Fruit fly (Drosophila melanogaster) whole organism, embryonic: Measurements from ENCODE around the gene CG15814.
"Not testable (repeated sequence)": the region's sequence is repeated elsewhere in the genome, so short reads cannot be mapped to it uniquely, and the experiment has no call there.

Source experiments
- Aef1 ChIP-seq: fragments of 200-800 bp; sonication (Bioruptor generic); IDR thresholded peaks from 3 replicates; pipeline ENCODE4 v1.3.6; 2022; ENCODE audit warnings: missing biosample characterization, missing genetic modification characterization
- CG10321 ChIP-seq: fragments of 200-800 bp; sonication (Bioruptor generic); IDR thresholded peaks from 2 replicates; pipeline ENCODE4 v1.3.6; 2022; ENCODE audit warnings: missing biosample characterization, missing genetic modification characterization
- CG12299 ChIP-seq: fragments of 200-800 bp; sonication (Bioruptor generic); optimal IDR thresholded peaks from 2 replicates; lab custom pipeline; 2018; ENCODE audit warnings: missing biosample characterization, mild to moderate bottlenecking, missing genetic modification characterization
- CG13123 ChIP-seq: fragments of 200-800 bp; sonication (Bioruptor generic); optimal IDR thresholded peaks from 2 replicates; lab custom pipeline; 2016; ENCODE audit warnings: missing biosample characterization, missing genetic modification characterization
- CG1529 ChIP-seq: fragments of 200-800 bp; sonication (Bioruptor generic); optimal IDR thresholded peaks from 3 replicates; lab custom pipeline; 2018; ENCODE audit warnings: missing biosample characterization, missing genetic modification characterization
- CG3281 ChIP-seq: fragments of 200-800 bp; sonication (Bioruptor generic); optimal IDR thresholded peaks from 3 replicates; lab custom pipeline; 2017; ENCODE audit warnings: missing biosample characterization, mild to moderate bottlenecking, missing genetic modification characterization
- CG3407 ChIP-seq: fragments of 200-800 bp; sonication (Bioruptor generic); optimal IDR thresholded peaks from 2 replicates; lab custom pipeline; 2018; ENCODE audit warnings: missing biosample characterization, mild to moderate bottlenecking, missing genetic modification characterization
- CG34224 ChIP-seq: fragments of 200-800 bp; sonication (Bioruptor generic); IDR thresholded peaks from 3 replicates; pipeline ENCODE4 v1.3.6; 2022; ENCODE audit warnings: missing biosample characterization, missing genetic modification characterization; ENCODE audit not compliant: partially characterized antibody
- CG6791 ChIP-seq: fragments of 200-800 bp; sonication (Bioruptor generic); IDR thresholded peaks from 3 replicates; pipeline ENCODE4 v1.3.6; 2022; ENCODE audit warnings: missing biosample characterization, missing genetic modification characterization; ENCODE audit not compliant: partially characterized antibody
- CG7786 ChIP-seq: fragments of 200-800 bp; sonication (Bioruptor generic); optimal IDR thresholded peaks from 2 replicates; lab custom pipeline; 2016; ENCODE audit warnings: missing biosample characterization, missing genetic modification characterization
- CG8478 ChIP-seq: fragments of >200 bp; optimal IDR thresholded peaks from 2 replicates; lab custom pipeline; 2018
- CG9609 ChIP-seq: fragments of 200-800 bp; sonication (Bioruptor generic); optimal IDR thresholded peaks from 3 replicates; lab custom pipeline; 2016; ENCODE audit warnings: missing biosample characterization, missing genetic modification characterization
- CrebB ChIP-seq: fragments of 200-800 bp; sonication (Bioruptor generic); optimal IDR thresholded peaks from 3 replicates; lab custom pipeline; 2018; ENCODE audit warnings: missing biosample characterization, mild to moderate bottlenecking, missing genetic modification characterization
- Dek ChIP-seq: fragments of 200-800 bp; sonication (Bioruptor generic); optimal IDR thresholded peaks from 3 replicates; lab custom pipeline; 2019; ENCODE audit warnings: missing biosample characterization, mild to moderate bottlenecking, missing genetic modification characterization, moderate library complexity
- Meics ChIP-seq: fragments of 200-800 bp; sonication (Bioruptor generic); optimal IDR thresholded peaks from 2 replicates; lab custom pipeline; 2017; ENCODE audit warnings: missing biosample characterization, mild to moderate bottlenecking, missing genetic modification characterization
- Pdp1 ChIP-seq, 2 experiments: fragments of 200-800 bp; sonication (Bioruptor generic); optimal IDR thresholded peaks; 3 replicates each; lab custom pipeline; 2016; ENCODE audit warnings: missing biosample characterization in 2 of 2, missing genetic modification characterization in 2 of 2, mild to moderate bottlenecking in 1 of 2, moderate library complexity in 1 of 2
- Taf1 ChIP-seq: fragments of 200-800 bp; sonication (Bioruptor generic); IDR thresholded peaks from 2 replicates; pipeline ENCODE4 v1.3.6; 2022; ENCODE audit warnings: missing biosample characterization, missing genetic modification characterization
- bigmax ChIP-seq: fragments of 200-800 bp; sonication (Bioruptor generic); optimal IDR thresholded peaks from 2 replicates; lab custom pipeline; 2018; ENCODE audit warnings: missing biosample characterization, mild to moderate bottlenecking, missing genetic modification characterization
- bowl ChIP-seq: fragments of 200-800 bp; sonication (Bioruptor generic); IDR thresholded peaks from 2 replicates; pipeline ENCODE4 v1.3.6; 2022; ENCODE audit warnings: missing biosample characterization, missing genetic modification characterization
- chn ChIP-seq: fragments of 200-800 bp; sonication (Bioruptor generic); optimal IDR thresholded peaks from 2 replicates; lab custom pipeline; 2016; ENCODE audit warnings: missing biosample characterization, missing genetic modification characterization
- corto ChIP-seq: fragments of 200-800 bp; sonication (Bioruptor generic); optimal IDR thresholded peaks from 2 replicates; lab custom pipeline; 2016; ENCODE audit warnings: missing biosample characterization, mild to moderate bottlenecking, missing genetic modification characterization, moderate library complexity
- dati ChIP-seq: fragments of 200-800 bp; sonication (Bioruptor generic); IDR thresholded peaks from 2 replicates; pipeline ENCODE4 v1.3.6; 2022; ENCODE audit warnings: missing biosample characterization, missing genetic modification characterization
- fd64A ChIP-seq: fragments of 200-800 bp; sonication (Bioruptor generic); optimal IDR thresholded peaks from 3 replicates; lab custom pipeline; 2018; ENCODE audit warnings: missing biosample characterization, mild to moderate bottlenecking, missing genetic modification characterization
- jigr1 ChIP-seq: fragments of 200-800 bp; sonication (Bioruptor generic); IDR thresholded peaks from 3 replicates; pipeline ENCODE4 v1.3.6; 2022; ENCODE audit warnings: missing biosample characterization, missing genetic modification characterization
- kni ChIP-seq: fragments of 200-800 bp; sonication (Bioruptor generic); optimal IDR thresholded peaks from 3 replicates; lab custom pipeline; 2017; ENCODE audit warnings: mild to moderate bottlenecking, missing biosample characterization, missing genetic modification reagents, missing genetic modification characterization
- nerfin-2 ChIP-seq: fragments of 200-800 bp; sonication (Bioruptor generic); IDR thresholded peaks from 2 replicates; pipeline ENCODE4 v1.3.6; 2022; ENCODE audit warnings: missing biosample characterization, missing genetic modification characterization; ENCODE audit not compliant: partially characterized antibody
- odd ChIP-seq: fragments of 200-800 bp; sonication (Bioruptor generic); optimal IDR thresholded peaks from 2 replicates; lab custom pipeline; 2017; ENCODE audit warnings: missing biosample characterization, mild to moderate bottlenecking, missing genetic modification characterization
- pb ChIP-seq: fragments of 200-800 bp; sonication (Bioruptor generic); optimal IDR thresholded peaks from 3 replicates; lab custom pipeline; 2016; ENCODE audit warnings: missing biosample characterization, missing genetic modification characterization
- pita ChIP-seq: fragments of 200-800 bp; sonication (Bioruptor generic); optimal IDR thresholded peaks from 2 replicates; lab custom pipeline; 2017; ENCODE audit warnings: missing biosample characterization, mild to moderate bottlenecking, missing genetic modification characterization
- sd ChIP-seq: fragments of 200-800 bp; sonication (Bioruptor generic); optimal IDR thresholded peaks from 3 replicates; lab custom pipeline; 2018; ENCODE audit warnings: missing biosample characterization, mild to moderate bottlenecking, missing genetic modification characterization, moderate library complexity
- sna ChIP-seq: fragments of 200-800 bp; sonication (Bioruptor generic); IDR thresholded peaks from 2 replicates; pipeline ENCODE4 v1.3.6; 2022; ENCODE audit warnings: missing biosample characterization, missing genetic modification characterization; ENCODE audit not compliant: partially characterized antibody
- sr ChIP-seq: fragments of 200-800 bp; sonication (Bioruptor generic); IDR thresholded peaks from 3 replicates; pipeline ENCODE4 v1.3.6; 2022; ENCODE audit warnings: missing biosample characterization, missing genetic modification characterization
- sug ChIP-seq: fragments of 200-800 bp; optimal IDR thresholded peaks from 2 replicates; lab custom pipeline; 2019; ENCODE audit warnings: missing biosample characterization, mild to moderate bottlenecking, missing genetic modification characterization, moderate library complexity
- twi ChIP-seq: fragments of 200-800 bp; optimal IDR thresholded peaks from 2 replicates; lab custom pipeline; 2019; ENCODE audit warnings: missing biosample characterization, mild to moderate bottlenecking, missing genetic modification characterization, moderate library complexity
- unpg ChIP-seq: fragments of 200-800 bp; sonication (Bioruptor generic); optimal IDR thresholded peaks from 3 replicates; lab custom pipeline; 2018; ENCODE audit warnings: missing biosample characterization, mild to moderate bottlenecking, missing genetic modification characterization, moderate library complexity
- zf30C ChIP-seq: fragments of 200-800 bp; sonication (Bioruptor generic); optimal IDR thresholded peaks from 3 replicates; lab custom pipeline; 2018; ENCODE audit warnings: missing biosample characterization, mild to moderate bottlenecking, missing genetic modification characterization

Gene CG15814

DNA sequence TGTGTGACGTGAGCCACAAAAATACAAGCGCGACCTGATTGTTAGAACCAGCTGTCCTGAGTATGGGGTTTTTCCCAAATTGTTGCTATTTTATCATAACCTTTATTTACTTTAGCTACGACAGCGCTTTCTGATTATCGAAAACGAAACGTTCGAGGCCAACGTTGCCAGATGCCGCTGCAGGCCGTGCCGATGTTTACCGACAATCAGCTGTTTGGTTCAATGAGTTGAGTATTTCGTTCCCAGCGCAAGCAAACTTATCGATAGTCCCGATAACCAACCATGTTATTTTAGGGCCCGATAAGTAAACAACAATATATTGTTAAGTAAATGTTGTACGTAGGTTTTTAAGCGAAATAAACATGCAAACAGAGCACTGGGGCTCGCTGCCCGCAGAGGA is at the start of gene CG15814, which contains the start of gene Spt7 (continued):
- TF ChIP-seq CG13123 (GFP tag; lab: Kevin White, UChicago): peak; percentile 27
- TF ChIP-seq pita (GFP tag; lab: Kevin White, UChicago): no peak
- TF ChIP-seq CG3407 (GFP tag; lab: Kevin White, UChicago): peak; percentile 43
- peak; percentile 81 for TF ChIP-seq nerfin-2 (GFP tag; lab: Robert Waterston, UW)
- no peak for TF ChIP-seq sd
- no peak for TF ChIP-seq CG10321
- TF ChIP-seq zf30C: no peak
- TF ChIP-seq CG9609 (GFP tag; lab: Kevin White, UChicago): no peak
- peak; percentile 42 for TF ChIP-seq kni (GFP tag; lab: Kevin White, UChicago)
- TF ChIP-seq Dek: no peak
- TF ChIP-seq CG34224 (GFP tag; lab: Robert Waterston, UW): peak; percentile 89
- TF ChIP-seq Meics (GFP tag; lab: Kevin White, UChicago): peak; percentile 47
- TF ChIP-seq unpg (GFP tag; lab: Kevin White, UChicago): peak; percentile 13
- 0 out of 2 replicates have a peak, but pooled peaks have one; percentile 8 for TF ChIP-seq bowl
- TF ChIP-seq Pdp1 (GFP tag; optimal IDR thresholded peaks at IDR 0.05; lab: Kevin White, UChicago): peak in 1 of 2 experiments; percentile 53
- peak; percentile 35 for TF ChIP-seq CrebB
- TF ChIP-seq twi (tag; lab: Kevin White, UChicago): peak; percentile 27
- TF ChIP-seq jigr1: no peak
- TF ChIP-seq dati: no peak
- peak; percentile 76 for TF ChIP-seq bigmax (GFP tag; lab: Kevin White, UChicago)
- TF ChIP-seq odd (GFP tag; lab: Kevin White, UChicago): peak; percentile 2
- TF ChIP-seq, all 482 proteins: peak for 203

dm6 chrX:17899402-17899801 is 49.3 kb upstream of the CG15814 start, which contains the start of gene Gss2:
Gene Gss2, plus strand, starts transcription at chrX:17899702.
- TF ChIP-seq Aef1 (GFP tag; lab: Robert Waterston, UW); CG12299 (tag; lab: Kevin White, UChicago); pb (GFP tag; lab: Kevin White, UChicago): not testable (repeated sequence)

DNA sequence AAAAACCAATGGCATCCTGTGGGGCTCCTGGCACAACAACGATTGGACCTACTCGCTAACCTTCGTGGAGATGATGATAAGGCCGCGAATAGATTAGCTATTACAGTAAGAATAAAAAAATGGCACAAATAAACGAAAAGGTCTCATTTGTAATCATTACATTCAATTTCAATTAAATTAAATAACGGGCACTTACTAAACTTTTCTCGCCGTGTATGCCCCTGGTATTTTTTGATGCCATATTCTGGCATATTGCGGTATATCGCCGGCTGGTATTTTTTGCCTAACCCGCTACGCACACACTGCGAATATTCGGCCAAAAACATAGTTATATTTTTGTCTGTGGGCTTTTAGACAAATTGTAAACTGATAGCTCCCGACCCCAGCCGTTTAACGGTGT is 39.1 kb upstream of the CG15814 start, which contains the start of gene Gss1:
Gss1 (plus strand) TSS at position 301 of the 400 bp plus-strand sequence.
- not testable (repeated sequence) for TF ChIP-seq corto; CG8478 (lab: Kevin White, UChicago); CG1529 (GFP tag; lab: Kevin White, UChicago)

- no peak for TF ChIP-seq jigr1
- TF ChIP-seq sr (GFP tag; lab: Robert Waterston, UW): no peak
- TF ChIP-seq sna: no peak
- TF ChIP-seq chn: no peak
- TF ChIP-seq CG6791: no peak
- TF ChIP-seq CG3281 (GFP tag; lab: Kevin White, UChicago): no peak
- TF ChIP-seq sug (tag; lab: Kevin White, UChicago): no peak
- TF ChIP-seq CG7786 (GFP tag; lab: Kevin White, UChicago): no peak
- TF ChIP-seq fd64A (GFP tag; lab: Kevin White, UChicago): no peak
- TF ChIP-seq Taf1 (GFP tag; lab: Robert Waterston, UW): no peak
These were observed 37.7 kb upstream of the CG15814 start, which contains the start of gene CG6788 for dm6 chrX:17887877-17888276. Gene CG6788, plus strand, starts transcription at chrX:17888177.
